Fruit fly (Drosophila melanogaster) whole organism: Measurements from ENCODE around the gene Ir93a.

ENCODE experiments used
- CG8478 ChIP-seq: fragments of >200 bp; optimal IDR thresholded peaks from 2 replicates; lab custom pipeline; 2018; ENCODE audit warnings: inconsistent platforms
- EcR ChIP-seq, 2 experiments: fragments of >200 bp; optimal IDR thresholded peaks; 2 replicates each; lab custom pipeline; 2017; ENCODE audit warnings: missing biosample characterization in 2 of 2, missing genetic modification characterization in 2 of 2, missing genetic modification reagents in 2 of 2
- psq ChIP-seq: fragments of >200 bp; optimal IDR thresholded peaks from 2 replicates; lab custom pipeline; 2017
- usp ChIP-seq: fragments of >200 bp; optimal IDR thresholded peaks from 2 replicates; lab custom pipeline; 2017; ENCODE audit warnings: missing biosample characterization, missing genetic modification characterization, mixed read lengths

dm6 chr3R:20829416-20830131 is 30.2 kb downstream of the Ir93a start:
- TF ChIP-seq EcR (GFP tag; optimal IDR thresholded peaks at IDR 0.05; lab: Kevin White, UChicago) (no peak), psq (lab: Kevin White, UChicago) (no peak), CG8478 (lab: Kevin White, UChicago) (no peak), usp (GFP tag; lab: Kevin White, UChicago) (no peak)
